Worm (Caenorhabditis elegans) whole organism, late embryonic: ENCODE results near the gene ttc-7.

Source experiments
- ahr-1 ChIP-seq: sonication (generic microtip); optimal IDR thresholded peaks from 2 replicates; lab custom pipeline; 2016; ENCODE audit warnings: missing genetic modification characterization, missing compliant biosample characterization
- hlh-15 ChIP-seq: sonication (generic microtip); optimal IDR thresholded peaks from 2 replicates; lab custom pipeline; 2016; ENCODE audit warnings: missing genetic modification characterization, missing compliant biosample characterization
- pros-1 ChIP-seq: fragments of 150-350 bp; optimal IDR thresholded peaks from 2 replicates; lab custom pipeline; 2014; ENCODE audit warnings: missing biosample characterization, missing genetic modification reagents, missing genetic modification characterization

ce11 chrIII:1887354-1887753 lies 27.1 kb downstream of the ttc-7 start, which contains the start of gene B0524.3:
- TF ChIP-seq hlh-15 (tag; lab: Kevin White, UChicago) (no peak), ahr-1 (tag; lab: Kevin White, UChicago) (no peak), pros-1 (tag; lab: Kevin White, UChicago) (no peak)
